Fruit fly (Drosophila melanogaster) whole organism: Measurements from ENCODE around the gene GstD2.

Experiments used
- Dll ChIP-seq: fragments of >200 bp; optimal IDR thresholded peaks from 2 replicates; lab custom pipeline; 2017
- EcR ChIP-seq, 2 experiments: fragments of >200 bp; optimal IDR thresholded peaks; 2 replicates each; lab custom pipeline; 2017; ENCODE audit warnings: missing biosample characterization in 2 of 2, missing genetic modification characterization in 2 of 2, missing genetic modification reagents in 2 of 2
- pan ChIP-seq: fragments of >200 bp; optimal IDR thresholded peaks from 2 replicates; lab custom pipeline; 2017
- psq ChIP-seq: fragments of >200 bp; optimal IDR thresholded peaks from 2 replicates; lab custom pipeline; 2017
- usp ChIP-seq: fragments of >200 bp; optimal IDR thresholded peaks from 2 replicates; lab custom pipeline; 2017; ENCODE audit warnings: missing biosample characterization, missing genetic modification characterization, mixed read lengths

- TF ChIP-seq EcR (GFP tag; optimal IDR thresholded peaks at IDR 0.05; lab: Kevin White, UChicago) (no peak), usp (GFP tag; lab: Kevin White, UChicago) (no peak), Dll (lab: Kevin White, UChicago) (no peak), pan (lab: Kevin White, UChicago) (no peak), psq (lab: Kevin White, UChicago) (no peak)
Measured at dm6 chr3R:12350497-12350896, 21.3 kb upstream of the GstD2 start, which contains the start of gene CG10038.
